Worm (Caenorhabditis elegans) whole organism, young adult: ENCODE results near the gene nmgp-1.
A peak's percentile ranks its signal among the peaks of the same experiment; 100 is the strongest.

Experiments used
- B0019.2 ChIP-seq: fragments of 200-800 bp; sonication (Bioruptor generic); conservative IDR thresholded peaks from 2 replicates; pipeline ENCODE4 v1.3.6; 2022; ENCODE audit warnings: missing genetic modification reagents, missing genetic modification characterization, missing compliant biosample characterization
- B0261.1 ChIP-seq: sonication (generic microtip); optimal IDR thresholded peaks from 2 replicates; lab custom pipeline; 2016; ENCODE audit warnings: mild to moderate bottlenecking, missing genetic modification characterization, moderate library complexity, missing compliant biosample characterization
- C06A6.2 ChIP-seq: fragments of 200-800 bp; sonication (Bioruptor generic); conservative IDR thresholded peaks from 2 replicates; pipeline ENCODE4 v1.3.6; 2022; ENCODE audit warnings: missing genetic modification characterization, missing compliant biosample characterization
- F37B4.10 ChIP-seq: fragments of 200-800 bp; sonication (Bioruptor generic); IDR thresholded peaks from 2 replicates; pipeline ENCODE4 v1.3.6; 2022; ENCODE audit warnings: missing genetic modification characterization, missing compliant biosample characterization
- F39B2.1 ChIP-seq: fragments of 200-800 bp; sonication (Bioruptor generic); IDR thresholded peaks from 2 replicates; pipeline ENCODE4 v1.3.6; 2022; ENCODE audit warnings: missing genetic modification reagents, missing genetic modification characterization, missing compliant biosample characterization
- F49E8.2 ChIP-seq: sonication (generic microtip); optimal IDR thresholded peaks from 3 replicates; lab custom pipeline; 2017; ENCODE audit warnings: missing genetic modification characterization, mild to moderate bottlenecking, missing compliant biosample characterization, antibody characterized with exemption, moderate library complexity; ENCODE audit not compliant: insufficient read depth
- F57A8.1 ChIP-seq: fragments of 200-800 bp; sonication (Bioruptor generic); optimal IDR thresholded peaks from 2 replicates; lab custom pipeline; 2018; ENCODE audit warnings: mild to moderate bottlenecking, missing genetic modification characterization, moderate library complexity, missing compliant biosample characterization
- F57C9.4 ChIP-seq: sonication (generic microtip); optimal IDR thresholded peaks from 2 replicates; lab custom pipeline; 2017; ENCODE audit warnings: mild to moderate bottlenecking, missing genetic modification characterization, missing compliant biosample characterization
- K12H6.12 ChIP-seq: fragments of 200-800 bp; sonication (Bioruptor generic); optimal IDR thresholded peaks from 2 replicates; lab custom pipeline; 2018; ENCODE audit warnings: mild to moderate bottlenecking, missing genetic modification characterization, missing compliant biosample characterization
- Y95B8A.8 ChIP-seq: fragments of 200-800 bp; sonication (Bioruptor generic); IDR thresholded peaks from 2 replicates; pipeline ENCODE4 v1.3.6; 2022; ENCODE audit warnings: missing genetic modification reagents, missing genetic modification characterization, missing compliant biosample characterization
- ama-1 ChIP-seq, 3 experiments: fragments of 150-350 bp in 1 of 3; sonication (generic microtip) in 2 of 3; optimal IDR thresholded peaks; 2 replicates each; lab custom pipeline; 2014 to 2018; ENCODE audit warnings: missing biosample characterization in 2 of 3, missing genetic modification characterization in 2 of 3, missing genetic modification reagents in 2 of 3
- attf-5 ChIP-seq: fragments of 200-800 bp; sonication (Bioruptor generic); optimal IDR thresholded peaks from 2 replicates; lab custom pipeline; 2018; ENCODE audit warnings: mild to moderate bottlenecking, missing genetic modification characterization, missing compliant biosample characterization
- attf-6 ChIP-seq: fragments of 200-800 bp; sonication (Bioruptor generic); IDR thresholded peaks from 2 replicates; pipeline ENCODE4 v1.3.6; 2022; ENCODE audit warnings: missing genetic modification reagents, missing genetic modification characterization, missing compliant biosample characterization
- bed-2 ChIP-seq: fragments of 200-800 bp; sonication (Bioruptor generic); IDR thresholded peaks from 2 replicates; pipeline ENCODE4 v1.3.6; 2022; ENCODE audit warnings: missing genetic modification reagents, missing genetic modification characterization, missing compliant biosample characterization
- ceh-100 ChIP-seq: fragments of 200-800 bp; sonication (Bioruptor generic); IDR thresholded peaks from 2 replicates; pipeline ENCODE4 v1.3.6; 2022; ENCODE audit warnings: missing genetic modification reagents, missing genetic modification characterization, missing compliant biosample characterization
- ceh-40 ChIP-seq: fragments of 200-800 bp; sonication (Bioruptor generic); IDR thresholded peaks from 2 replicates; pipeline ENCODE4 v1.3.6; 2022; ENCODE audit warnings: missing genetic modification characterization, missing compliant biosample characterization
- ceh-58 ChIP-seq: fragments of 200-800 bp; sonication (Bioruptor generic); IDR thresholded peaks from 2 replicates; pipeline ENCODE4 v1.3.6; 2022; ENCODE audit warnings: missing genetic modification characterization, missing compliant biosample characterization
- ceh-79 ChIP-seq: sonication (generic microtip); optimal IDR thresholded peaks from 2 replicates; lab custom pipeline; 2017; ENCODE audit warnings: mild to moderate bottlenecking, missing genetic modification characterization, missing compliant biosample characterization
- die-1 ChIP-seq: sonication (generic microtip); optimal IDR thresholded peaks from 2 replicates; lab custom pipeline; 2016; ENCODE audit warnings: missing genotype, mild to moderate bottlenecking, missing genetic modification characterization, missing compliant biosample characterization
- dpl-1 ChIP-seq: fragments of 150-350 bp; optimal IDR thresholded peaks from 2 replicates; lab custom pipeline; 2014; ENCODE audit warnings: missing biosample characterization, missing genetic modification reagents, missing genetic modification characterization
- efl-1 ChIP-seq: fragments of 150-350 bp; optimal IDR thresholded peaks from 2 replicates; lab custom pipeline; 2014; ENCODE audit warnings: missing biosample characterization, missing genetic modification reagents, missing genetic modification characterization
- ets-4 ChIP-seq: fragments of 200-800 bp; sonication (Bioruptor generic); optimal IDR thresholded peaks from 2 replicates; lab custom pipeline; 2018; ENCODE audit warnings: mild to moderate bottlenecking, missing genetic modification characterization, missing compliant biosample characterization
- gei-17 ChIP-seq: fragments of 200-800 bp; sonication (Bioruptor generic); optimal IDR thresholded peaks from 2 replicates; lab custom pipeline; 2018; ENCODE audit warnings: mild to moderate bottlenecking, missing genetic modification characterization, missing compliant biosample characterization
- him-1 ChIP-seq: sonication (generic microtip); optimal IDR thresholded peaks from 2 replicates; lab custom pipeline; 2016; ENCODE audit warnings: missing genotype, missing genetic modification reagents, missing genetic modification characterization, missing compliant biosample characterization
- hlh-26 ChIP-seq: fragments of 200-800 bp; sonication (Bioruptor generic); conservative IDR thresholded peaks from 2 replicates; pipeline ENCODE4 v1.3.6; 2022; ENCODE audit warnings: missing genetic modification reagents, missing genetic modification characterization, missing compliant biosample characterization
- hrde-1 ChIP-seq: sonication (generic microtip); optimal IDR thresholded peaks from 2 replicates; lab custom pipeline; 2016; ENCODE audit warnings: missing genetic modification characterization, mild to moderate bottlenecking, missing compliant biosample characterization, moderate library complexity, missing genotype, missing genetic modification reagents, borderline replicate concordance
- lag-1 ChIP-seq: fragments of 200-800 bp; sonication (Bioruptor generic); IDR thresholded peaks from 2 replicates; pipeline ENCODE4 v1.3.6; 2022; ENCODE audit warnings: missing genetic modification reagents, missing genetic modification characterization, missing compliant biosample characterization
- let-526 ChIP-seq: fragments of 200-800 bp; sonication (Bioruptor generic); IDR thresholded peaks from 2 replicates; pipeline ENCODE4 v1.3.6; 2022; ENCODE audit warnings: missing genetic modification reagents, missing genetic modification characterization, missing compliant biosample characterization
- let-607 ChIP-seq, 2 experiments: fragments of 200-800 bp in 1 of 2; sonication (Bioruptor generic) in 1 of 2; sonication (generic microtip) in 1 of 2; optimal IDR thresholded peaks; 2 replicates each; lab custom pipeline; 2016 to 2018; ENCODE audit warnings: mild to moderate bottlenecking in 2 of 2, missing compliant biosample characterization in 2 of 2, missing genetic modification characterization in 2 of 2, moderate library complexity in 2 of 2, missing genotype in 1 of 2
- lin-35 ChIP-seq, 3 experiments: fragments of 150-350 bp in 2 of 3; sonication (generic microtip) in 1 of 3; optimal IDR thresholded peaks; 2 replicates each; lab custom pipeline; 2014 to 2018; ENCODE audit warnings: missing biosample characterization in 3 of 3, missing genetic modification characterization in 3 of 3, missing genetic modification reagents in 3 of 3
- lin-54 ChIP-seq: fragments of 200-800 bp; sonication (Bioruptor generic); optimal IDR thresholded peaks from 2 replicates; lab custom pipeline; 2018; ENCODE audit warnings: mild to moderate bottlenecking, missing genetic modification characterization, missing compliant biosample characterization
- lsy-27 ChIP-seq: sonication (generic microtip); optimal IDR thresholded peaks from 2 replicates; lab custom pipeline; 2017; ENCODE audit warnings: missing genetic modification characterization, mild to moderate bottlenecking, missing compliant biosample characterization, antibody characterized with exemption, missing genotype, borderline replicate concordance; ENCODE audit not compliant: insufficient read depth
- madf-10 ChIP-seq: sonication (generic microtip); optimal IDR thresholded peaks from 2 replicates; lab custom pipeline; 2016; ENCODE audit warnings: mild to moderate bottlenecking, missing genetic modification characterization, missing compliant biosample characterization
- madf-6 ChIP-seq: fragments of 200-800 bp; sonication (Bioruptor generic); IDR thresholded peaks from 2 replicates; pipeline ENCODE4 v1.3.6; 2022; ENCODE audit warnings: missing genetic modification reagents, missing genetic modification characterization, missing compliant biosample characterization
- madf-8 ChIP-seq: fragments of 200-800 bp; sonication (Bioruptor generic); conservative IDR thresholded peaks from 2 replicates; pipeline ENCODE4 v1.3.6; 2022; ENCODE audit warnings: missing genetic modification reagents, missing genetic modification characterization, missing compliant biosample characterization
- nfya-1 ChIP-seq: sonication (generic microtip); optimal IDR thresholded peaks from 2 replicates; lab custom pipeline; 2017; ENCODE audit warnings: antibody characterized with exemption, missing compliant biosample characterization, missing genetic modification characterization, borderline replicate concordance; ENCODE audit not compliant: insufficient read depth
- nhr-90 ChIP-seq: sonication (generic microtip); optimal IDR thresholded peaks from 2 replicates; lab custom pipeline; 2016; ENCODE audit warnings: missing genotype, mild to moderate bottlenecking, missing genetic modification characterization, missing compliant biosample characterization
- pbrm-1 ChIP-seq: fragments of 200-800 bp; sonication (Bioruptor generic); IDR thresholded peaks from 2 replicates; pipeline ENCODE4 v1.3.6; 2022; ENCODE audit warnings: missing genetic modification reagents, missing genetic modification characterization, missing compliant biosample characterization
- pha-4 ChIP-seq: fragments of 150-350 bp; sonication (generic microtip); optimal IDR thresholded peaks from 2 replicates; lab custom pipeline; 2014; ENCODE audit warnings: missing biosample characterization, missing genetic modification reagents, missing genetic modification characterization
- snpc-4 ChIP-seq, 5 experiments: fragments of 150-350 bp in 1 of 5; sonication (generic microtip) in 4 of 5; optimal IDR thresholded peaks; 2 replicates each; lab custom pipeline; 2014 to 2018; ENCODE audit warnings: missing genetic modification characterization in 5 of 5, missing biosample characterization in 3 of 5, antibody characterized with exemption in 2 of 5, mild to moderate bottlenecking in 2 of 5, missing compliant biosample characterization in 2 of 5, missing genotype in 2 of 5, moderate library complexity in 2 of 5, missing genetic modification reagents in 1 of 5
- sptf-2 ChIP-seq: fragments of 200-800 bp; sonication (Bioruptor generic); optimal IDR thresholded peaks from 2 replicates; lab custom pipeline; 2018; ENCODE audit warnings: mild to moderate bottlenecking, missing genetic modification characterization, missing compliant biosample characterization
- unc-62 ChIP-seq: fragments of 150-350 bp; optimal IDR thresholded peaks from 2 replicates; lab custom pipeline; 2014; ENCODE audit warnings: missing biosample characterization, missing genetic modification reagents, missing genetic modification characterization
- xnd-1 ChIP-seq: sonication (generic microtip); optimal IDR thresholded peaks from 2 replicates; lab custom pipeline; 2016; ENCODE audit warnings: missing genotype, missing genetic modification reagents, missing genetic modification characterization, missing compliant biosample characterization
- ztf-22 ChIP-seq: fragments of 200-800 bp; sonication (Bioruptor generic); optimal IDR thresholded peaks from 2 replicates; lab custom pipeline; 2018; ENCODE audit warnings: mild to moderate bottlenecking, missing genetic modification characterization, moderate library complexity, missing compliant biosample characterization
- ztf-28 ChIP-seq: fragments of 200-800 bp; sonication (Bioruptor generic); IDR thresholded peaks from 2 replicates; pipeline ENCODE4 v1.3.6; 2022; ENCODE audit warnings: missing genetic modification reagents, missing genetic modification characterization, missing compliant biosample characterization
- ztf-6 ChIP-seq: fragments of 200-800 bp; sonication (Bioruptor generic); IDR thresholded peaks from 2 replicates; pipeline ENCODE4 v1.3.6; 2022; ENCODE audit warnings: missing genetic modification reagents, missing genetic modification characterization, missing compliant biosample characterization

The nmgp-1 gene

ce11 chrII:6248503-6248902 lies 12.2 kb upstream of the nmgp-1 start (continued):
- TF ChIP-seq madf-10 (peak; percentile 37), lin-54 (peak; percentile 62), ceh-79 (tag; lab: Kevin White, UChicago) (no peak), hrde-1 (tag; lab: Kevin White, UChicago) (peak; percentile 43), ama-1 (optimal IDR thresholded peaks at IDR 0.05; lab: Kevin White, UChicago) (no peak), ama-1 (GFP tag; optimal IDR thresholded peaks at IDR 0.05; lab: Kevin White, UChicago) (peak; percentile 66 to 71), C06A6.2 (GFP tag; lab: Robert Waterston, UW) (0 out of 2 replicates have a peak, but pooled peaks have one; percentile 20), pbrm-1 (GFP tag; lab: Robert Waterston, UW) (peak; percentile 16; the same call in 1 of the 2 replicates), let-607 (tag; optimal IDR thresholded peaks at IDR 0.05; lab: Kevin White, UChicago) (peak in 1 of 2 experiments; percentile 14), F49E8.2 (tag; lab: Kevin White, UChicago) (peak; percentile 82), ceh-40 (GFP tag; lab: Robert Waterston, UW) (no peak), F37B4.10 (GFP tag; lab: Robert Waterston, UW) (no peak), efl-1 (no peak), B0261.1 (peak; percentile 80), gei-17 (GFP tag; lab: Kevin White, UChicago) (no peak), dpl-1 (no peak), nfya-1 (no peak), madf-8 (0 out of 2 replicates have a peak, but pooled peaks have one; percentile 3), let-526 (GFP tag; lab: Robert Waterston, UW) (no peak), die-1 (tag; lab: Kevin White, UChicago) (peak; percentile 70), B0019.2 (GFP tag; lab: Robert Waterston, UW) (peak; percentile 36; the same call in 1 of the 2 replicates), snpc-4 (GFP tag; optimal IDR thresholded peaks at IDR 0.05; lab: Kevin White, UChicago) (no peak), snpc-4 (tag; optimal IDR thresholded peaks at IDR 0.05; lab: Kevin White, UChicago) (peak in 3 of 4 experiments; percentile 25 to 52 (median 44)), F57A8.1 (GFP tag; lab: Kevin White, UChicago) (no peak), unc-62 (no peak), F57C9.4 (tag; lab: Kevin White, UChicago) (no peak), lin-35 (GFP tag; optimal IDR thresholded peaks at IDR 0.05; lab: Kevin White, UChicago) (peak in 1 of 3 experiments; percentile 30), F39B2.1 (GFP tag; lab: Robert Waterston, UW) (no peak), pha-4 (no peak), ztf-28 (GFP tag; lab: Robert Waterston, UW) (no peak), lag-1 (GFP tag; lab: Robert Waterston, UW) (no peak), lsy-27 (tag; lab: Kevin White, UChicago) (no peak), ceh-100 (GFP tag; lab: Robert Waterston, UW) (peak; percentile 46; the same call in 1 of the 2 replicates), madf-6 (GFP tag; lab: Robert Waterston, UW) (peak; percentile 55), hlh-26 (GFP tag; lab: Robert Waterston, UW) (no peak), him-1 (no peak), K12H6.12 (tag; lab: Kevin White, UChicago) (no peak), ztf-6 (GFP tag; lab: Robert Waterston, UW) (no peak), Y95B8A.8 (GFP tag; lab: Robert Waterston, UW) (no peak), attf-5 (GFP tag; lab: Kevin White, UChicago) (peak; percentile 68), ceh-58 (GFP tag; lab: Robert Waterston, UW) (no peak), xnd-1 (tag; lab: Kevin White, UChicago) (no peak), sptf-2 (GFP tag; lab: Kevin White, UChicago) (peak; percentile 27), bed-2 (GFP tag; lab: Robert Waterston, UW) (0 out of 2 replicates have a peak, but pooled peaks have one; percentile 15), nhr-90 (tag; lab: Kevin White, UChicago) (peak; percentile 72), ets-4 (no peak), attf-6 (no peak), ztf-22 (GFP tag; lab: Kevin White, UChicago) (no peak)
